Fruit fly (Drosophila melanogaster): ENCODE measurements around the gene CG3597.
A peak's percentile ranks its signal among the peaks of the same experiment; 100 is the strongest.

Gene CG3597

dm6 chr2L:2420490-2420889, 49.2 kb upstream of the CG3597 start, which contains the start of gene CG9886 (continued):
- TF ChIP-seq CG4328 (GFP tag; optimal IDR thresholded peaks at IDR 0.05) (no peak), CG3838 (GFP tag; optimal IDR thresholded peaks at IDR 0.05) (no peak), Atf3 (GFP tag; optimal IDR thresholded peaks at IDR 0.05) (no peak), Dp (GFP tag; optimal IDR thresholded peaks at IDR 0.05) (peak; percentile 70), CG8388 (GFP tag; optimal IDR thresholded peaks at IDR 0.05) (peak; percentile 79), tgo (GFP tag; IDR thresholded peaks at IDR 0.05) (peak; percentile 54; the same call in 1 of the 3 replicates), Sin3A (optimal IDR thresholded peaks at IDR 0.05) (no peak), CG11247 (GFP tag; IDR thresholded peaks at IDR 0.05) (0 out of 2 replicates have a peak, but pooled peaks have one; percentile 15), crol (GFP tag; IDR thresholded peaks at IDR 0.05) (no peak), CG12659 (GFP tag; optimal IDR thresholded peaks at IDR 0.05) (peak; percentile 49), CG15011 (GFP tag; optimal IDR thresholded peaks at IDR 0.05) (peak; percentile 6), CG15696 (tag; optimal IDR thresholded peaks at IDR 0.05) (peak; percentile 78), CG17385 (GFP tag; optimal IDR thresholded peaks at IDR 0.05) (peak; percentile 45), CG14050 (GFP tag; IDR thresholded peaks at IDR 0.05) (no peak; the same call in 2 of the 3 replicates), Lim3 (GFP tag; IDR thresholded peaks at IDR 0.05) (no peak), CG32767 (GFP tag; IDR thresholded peaks at IDR 0.05) (peak; percentile 54; the same call in 1 of the 2 replicates), Nf-YA (GFP tag; IDR thresholded peaks at IDR 0.05) (no peak), CG13296 (GFP tag; optimal IDR thresholded peaks at IDR 0.05) (peak; percentile 56), stc (GFP tag; IDR thresholded peaks at IDR 0.05) (0 out of 2 replicates have a peak, but pooled peaks have one; percentile 27), pzg (GFP tag; optimal IDR thresholded peaks at IDR 0.05) (peak; percentile 42), fd3F (GFP tag; optimal IDR thresholded peaks at IDR 0.05) (peak; percentile 35), CG17802 (tag; optimal IDR thresholded peaks at IDR 0.05) (no peak), row (GFP tag; IDR thresholded peaks at IDR 0.05) (peak; percentile 85), Myb (GFP tag; optimal IDR thresholded peaks at IDR 0.05) (peak; percentile 44), CG17912 (GFP tag; optimal IDR thresholded peaks at IDR 0.05) (no peak), yki (optimal IDR thresholded peaks at IDR 0.05) (no peak), gsb-n (tag; optimal IDR thresholded peaks at IDR 0.05) (peak; percentile 72), pfk (GFP tag; optimal IDR thresholded peaks at IDR 0.05) (no peak), CG15269 (tag; optimal IDR thresholded peaks at IDR 0.05) (peak; percentile 71), ssp (GFP tag; IDR thresholded peaks at IDR 0.05) (peak; percentile 45), CG2120 (GFP tag; optimal IDR thresholded peaks at IDR 0.05) (peak; percentile 64), grau (tag; optimal IDR thresholded peaks at IDR 0.05) (peak; percentile 74), Doc2 (GFP tag; IDR thresholded peaks at IDR 0.05) (no peak), CG6272 (GFP tag; IDR thresholded peaks at IDR 0.05) (no peak), nerfin-2 (GFP tag; IDR thresholded peaks at IDR 0.05; ENCODE audit: partially characterized antibody) (no peak), Bdp1 (GFP tag; optimal IDR thresholded peaks at IDR 0.05) (no peak), ac (GFP tag; optimal IDR thresholded peaks at IDR 0.05) (no peak), Jarid2 (GFP tag; optimal IDR thresholded peaks at IDR 0.05) (peak; percentile 40), cato (GFP tag; optimal IDR thresholded peaks at IDR 0.05; ENCODE audit: borderline replicate concordance) (no peak), CG7357 (GFP tag; IDR thresholded peaks at IDR 0.05) (no peak), CG10565 (GFP tag; optimal IDR thresholded peaks at IDR 0.05) (no peak), Lpt (GFP tag; optimal IDR thresholded peaks at IDR 0.05) (no peak), CG9727 (GFP tag; optimal IDR thresholded peaks at IDR 0.05) (peak; percentile 66), CG7786 (GFP tag; optimal IDR thresholded peaks at IDR 0.05) (no peak), CG1792 (GFP tag; optimal IDR thresholded peaks at IDR 0.05) (no peak), CG30431 (GFP tag; optimal IDR thresholded peaks at IDR 0.05) (no peak), Fer3 (tag; optimal IDR thresholded peaks at IDR 0.05) (peak; percentile 50), HmgZ (tag; optimal IDR thresholded peaks at IDR 0.05) (peak; percentile 48), Hsf (GFP tag; optimal IDR thresholded peaks at IDR 0.05) (peak; percentile 56), CG17568 (GFP tag; optimal IDR thresholded peaks at IDR 0.05) (no peak), amos (GFP tag; IDR thresholded peaks at IDR 0.05; ENCODE audit: partially characterized antibody) (no peak), CG7271 (tag; optimal IDR thresholded peaks at IDR 0.05) (peak; percentile 14)
